Worm (Caenorhabditis elegans) whole organism, early embryonic: ENCODE results near the gene Y54G2A.73.

Source experiments
- B0310.2 ChIP-seq: sonication (generic microtip); optimal IDR thresholded peaks from 2 replicates; lab custom pipeline; 2016; ENCODE audit warnings: mild to moderate bottlenecking, missing genetic modification characterization, missing compliant biosample characterization
- F13C5.2 ChIP-seq: sonication (generic microtip); optimal IDR thresholded peaks from 2 replicates; lab custom pipeline; 2017; ENCODE audit warnings: mild to moderate bottlenecking, missing genetic modification characterization, inconsistent platforms, missing compliant biosample characterization
- aly-1 ChIP-seq: sonication (generic microtip); optimal IDR thresholded peaks from 2 replicates; lab custom pipeline; 2016; ENCODE audit warnings: missing genetic modification characterization, missing compliant biosample characterization
- ama-1 ChIP-seq: fragments of 150-350 bp; optimal IDR thresholded peaks from 2 replicates; lab custom pipeline; 2014
- ceh-13 ChIP-seq: fragments of 200-800 bp; sonication (Bioruptor generic); optimal IDR thresholded peaks from 2 replicates; lab custom pipeline; 2018; ENCODE audit warnings: mild to moderate bottlenecking, missing genetic modification characterization, missing compliant biosample characterization
- ceh-36 ChIP-seq: sonication (generic microtip); optimal IDR thresholded peaks from 2 replicates; lab custom pipeline; 2016; ENCODE audit warnings: missing genetic modification characterization, inconsistent platforms, missing compliant biosample characterization
- ets-7 ChIP-seq: sonication (generic microtip); optimal IDR thresholded peaks from 2 replicates; lab custom pipeline; 2016; ENCODE audit warnings: missing genotype, missing genetic modification characterization, missing compliant biosample characterization
- flt-1 ChIP-seq: fragments of 200-800 bp; sonication (Bioruptor generic); IDR thresholded peaks from 2 replicates; pipeline ENCODE4 v1.3.6; 2022; ENCODE audit warnings: missing genetic modification characterization, missing compliant biosample characterization
- hmbx-1 ChIP-seq: sonication (generic microtip); optimal IDR thresholded peaks from 2 replicates; lab custom pipeline; 2016; ENCODE audit warnings: mild to moderate bottlenecking, missing genetic modification characterization, missing compliant biosample characterization
- hmg-4 ChIP-seq: fragments of 200-800 bp; sonication (Bioruptor generic); optimal IDR thresholded peaks from 2 replicates; lab custom pipeline; 2018; ENCODE audit warnings: mild to moderate bottlenecking, missing genetic modification characterization, missing compliant biosample characterization
- hnd-1 ChIP-seq: sonication (generic microtip); optimal IDR thresholded peaks from 2 replicates; lab custom pipeline; 2016; ENCODE audit warnings: missing genetic modification characterization, missing compliant biosample characterization
- pes-1 ChIP-seq: fragments of 200-800 bp; sonication (Bioruptor generic); IDR thresholded peaks from 2 replicates; pipeline ENCODE4 v1.3.6; 2022; ENCODE audit warnings: missing genetic modification reagents, missing genetic modification characterization, missing compliant biosample characterization
- scrt-1 ChIP-seq: fragments of 200-800 bp; sonication (Bioruptor generic); IDR thresholded peaks from 2 replicates; pipeline ENCODE4 v1.3.6; 2022; ENCODE audit warnings: missing genetic modification characterization, missing compliant biosample characterization
- sea-1 ChIP-seq: fragments of 200-800 bp; sonication (Bioruptor generic); conservative IDR thresholded peaks from 2 replicates; pipeline ENCODE4 v1.3.6; 2022; ENCODE audit warnings: missing genetic modification characterization, missing compliant biosample characterization
- tbx-11 ChIP-seq: fragments of 200-800 bp; sonication (Bioruptor generic); IDR thresholded peaks from 2 replicates; pipeline ENCODE4 v1.3.6; 2022; ENCODE audit warnings: missing genetic modification characterization, missing compliant biosample characterization
- tbx-37 ChIP-seq: fragments of 200-800 bp; sonication (Bioruptor generic); conservative IDR thresholded peaks from 2 replicates; pipeline ENCODE4 v1.3.6; 2022; ENCODE audit warnings: missing genetic modification reagents, missing genetic modification characterization, missing compliant biosample characterization
- tra-4 ChIP-seq: sonication (generic microtip); optimal IDR thresholded peaks from 2 replicates; lab custom pipeline; 2017; ENCODE audit warnings: missing genetic modification characterization, missing compliant biosample characterization

Gene Y54G2A.73

ce11 chrIV:3008828-3009227 lies at the start of gene Y54G2A.73:
Gene Y54G2A.73, minus strand, starts transcription at chrIV:3008892.
- TF ChIP-seq F13C5.2 (tag; lab: Kevin White, UChicago) (no peak), ama-1 (lab: Kevin White, UChicago) (no peak), hmbx-1 (tag; lab: Kevin White, UChicago) (no peak), flt-1 (no peak), pes-1 (GFP tag; lab: Robert Waterston, UW) (no peak), ceh-13 (GFP tag; lab: Kevin White, UChicago) (no peak), tbx-37 (GFP tag; lab: Robert Waterston, UW) (no peak), ets-7 (no peak), aly-1 (tag; lab: Kevin White, UChicago) (no peak), tbx-11 (no peak), scrt-1 (GFP tag; lab: Robert Waterston, UW) (no peak)

DNA sequence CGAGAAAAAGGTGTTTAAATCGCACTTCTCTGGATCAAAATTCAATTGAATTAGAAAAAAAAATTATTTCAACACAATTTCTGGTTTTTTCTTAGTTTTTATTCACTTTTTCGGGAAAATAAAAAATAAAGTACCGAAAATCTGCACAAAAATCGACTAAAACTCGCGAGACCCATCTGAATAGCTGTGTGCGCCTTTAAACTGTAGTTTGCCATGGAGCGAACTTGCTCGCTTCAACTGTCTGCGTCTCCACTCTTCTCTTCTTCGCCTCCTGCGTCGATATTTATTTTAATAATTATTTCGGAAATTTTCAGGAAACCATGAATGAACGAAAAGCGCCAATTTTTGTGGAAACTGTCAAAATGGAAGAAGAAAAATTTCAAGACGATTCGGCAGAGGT lies 47.2 kb upstream of the Y54G2A.73 start:
- TF ChIP-seq tbx-11 (no peak), pes-1 (GFP tag; lab: Robert Waterston, UW) (no peak), hnd-1 (tag; lab: Kevin White, UChicago) (no peak), ceh-13 (GFP tag; lab: Kevin White, UChicago) (no peak), tbx-37 (GFP tag; lab: Robert Waterston, UW) (no peak), flt-1 (no peak), hmg-4 (no peak), sea-1 (GFP tag; lab: Robert Waterston, UW) (no peak), F13C5.2 (tag; lab: Kevin White, UChicago) (no peak), aly-1 (tag; lab: Kevin White, UChicago) (no peak), B0310.2 (no peak), hmbx-1 (tag; lab: Kevin White, UChicago) (no peak), ceh-36 (tag; lab: Kevin White, UChicago) (no peak), scrt-1 (GFP tag; lab: Robert Waterston, UW) (no peak), ama-1 (lab: Kevin White, UChicago) (no peak)

DNA sequence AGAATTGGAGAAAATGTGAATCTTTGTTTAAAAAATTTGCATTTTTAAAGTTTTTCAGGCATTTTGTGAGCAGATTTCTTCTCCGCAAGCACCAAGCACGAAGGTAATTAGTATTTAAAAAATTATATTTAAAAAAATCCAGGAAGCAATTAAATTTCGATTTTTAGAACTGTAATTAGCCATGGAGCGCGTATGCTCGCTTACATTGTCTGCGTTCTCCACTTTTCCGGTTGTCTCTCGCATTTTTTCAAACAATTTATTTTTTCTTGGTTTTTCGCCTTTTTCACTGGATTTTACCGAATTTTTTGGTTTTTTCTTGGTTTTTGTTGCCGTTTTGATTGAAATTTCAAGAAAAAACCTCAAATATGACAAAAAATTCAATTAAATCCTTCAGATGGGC lies 46.6 kb upstream of the Y54G2A.73 start:
- TF ChIP-seq B0310.2 (no peak), ceh-13 (GFP tag; lab: Kevin White, UChicago) (no peak), tra-4 (no peak), aly-1 (tag; lab: Kevin White, UChicago) (no peak), sea-1 (GFP tag; lab: Robert Waterston, UW) (no peak), pes-1 (GFP tag; lab: Robert Waterston, UW) (no peak), ceh-36 (tag; lab: Kevin White, UChicago) (no peak), hmbx-1 (tag; lab: Kevin White, UChicago) (no peak), tbx-37 (GFP tag; lab: Robert Waterston, UW) (no peak)

- TF ChIP-seq ceh-13 (GFP tag; lab: Kevin White, UChicago): no peak
- TF ChIP-seq pes-1 (GFP tag; lab: Robert Waterston, UW): no peak
- no peak for TF ChIP-seq tra-4
- TF ChIP-seq ama-1 (lab: Kevin White, UChicago): no peak
- no peak for TF ChIP-seq hnd-1 (tag; lab: Kevin White, UChicago)
- no peak for TF ChIP-seq tbx-37 (GFP tag; lab: Robert Waterston, UW)
- TF ChIP-seq ceh-36 (tag; lab: Kevin White, UChicago): no peak
- no peak for TF ChIP-seq F13C5.2 (tag; lab: Kevin White, UChicago)
- TF ChIP-seq ets-7: no peak
- no peak for TF ChIP-seq flt-1
- no peak for TF ChIP-seq hmbx-1 (tag; lab: Kevin White, UChicago)
- TF ChIP-seq sea-1 (GFP tag; lab: Robert Waterston, UW): no peak
- TF ChIP-seq scrt-1 (GFP tag; lab: Robert Waterston, UW): no peak
These were observed 44.7 kb upstream of the Y54G2A.73 start, which contains the start of gene ivph-3 for ce11 chrIV:3053428-3053827. Gene ivph-3, plus strand, starts transcription at chrIV:3053728.

DNA sequence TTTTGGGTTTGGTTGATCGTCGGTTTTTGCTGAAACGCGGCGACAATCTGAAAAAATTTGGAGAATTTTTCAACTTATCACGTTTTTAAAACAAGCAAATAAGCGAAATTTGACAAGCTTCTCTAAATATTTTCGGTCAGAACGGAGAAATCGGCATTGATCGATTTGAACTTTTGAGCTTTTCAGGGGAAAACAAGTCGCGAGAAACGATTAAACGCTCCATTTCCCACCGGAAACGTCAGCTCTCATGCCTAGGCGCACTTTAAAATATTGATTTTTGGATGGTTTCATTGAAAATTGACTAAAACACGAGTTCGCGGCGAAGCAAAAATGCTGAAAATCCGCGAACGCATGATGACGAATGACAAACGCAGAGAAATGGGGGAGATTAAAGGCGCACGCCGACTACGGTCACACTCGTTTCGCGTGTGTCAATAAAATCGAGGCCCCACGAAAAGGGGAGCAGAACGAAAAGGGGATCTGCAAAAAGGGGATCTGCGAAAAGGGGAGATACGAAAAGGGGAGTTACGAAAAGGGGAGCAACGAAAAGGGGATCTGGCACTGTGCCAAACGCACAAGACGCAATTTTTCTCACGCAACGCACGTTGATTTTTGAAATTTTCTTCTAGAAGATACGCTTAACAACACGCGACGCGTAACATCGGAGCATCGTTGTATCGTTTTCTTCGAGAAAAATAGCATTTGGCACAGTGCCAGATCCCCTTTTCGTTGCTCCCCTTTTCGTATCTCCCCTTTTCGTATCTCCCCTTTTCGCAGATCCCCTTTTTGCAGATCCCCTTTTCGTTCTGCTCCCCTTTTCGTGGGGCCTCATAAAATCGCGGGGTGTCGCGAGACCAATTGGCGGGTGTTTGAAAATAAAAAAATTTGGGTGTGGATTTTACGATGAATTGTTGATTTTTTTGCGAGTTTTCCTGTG lies 41.6 kb upstream of the Y54G2A.73 start, which contains the start of gene eel-1:
Gene eel-1, minus strand, starts transcription at position 51 of the 937 bp plus-strand sequence.
- TF ChIP-seq tbx-11 (peak; percentile 89), sea-1 (GFP tag; lab: Robert Waterston, UW) (peak; percentile 90), B0310.2 (peak; percentile 59), F13C5.2 (tag; lab: Kevin White, UChicago) (peak; percentile 38), tbx-37 (GFP tag; lab: Robert Waterston, UW) (peak; percentile 93), hmg-4 (peak; percentile 84), flt-1 (peak; percentile 80), ceh-13 (GFP tag; lab: Kevin White, UChicago) (peak; percentile 43), scrt-1 (GFP tag; lab: Robert Waterston, UW) (peak; percentile 86), ets-7 (peak; percentile 92), tra-4 (peak; percentile 55), hnd-1 (tag; lab: Kevin White, UChicago) (peak; percentile 71), ceh-36 (tag; lab: Kevin White, UChicago) (peak; percentile 42), pes-1 (GFP tag; lab: Robert Waterston, UW) (peak; percentile 92), aly-1 (tag; lab: Kevin White, UChicago) (peak; percentile 70)

DNA sequence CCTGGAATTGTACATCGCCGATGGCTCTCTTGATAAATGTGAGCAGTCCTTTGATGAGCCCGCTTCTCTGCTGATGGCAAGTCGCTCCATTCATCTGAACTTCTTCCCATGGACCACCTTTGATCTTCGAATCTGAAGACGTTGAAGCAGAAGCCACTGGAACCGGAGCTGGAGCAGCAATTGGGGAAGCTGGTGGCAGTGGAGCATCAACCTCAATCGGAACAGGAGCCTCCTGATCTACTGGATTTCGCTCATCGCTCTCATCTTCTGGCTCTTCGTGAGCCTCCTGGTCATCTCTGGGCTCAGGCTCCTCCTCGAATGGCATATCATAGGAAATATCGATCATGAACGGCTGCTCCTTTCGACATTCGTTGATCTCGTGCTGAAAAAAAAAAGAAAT lies 38.2 kb upstream of the Y54G2A.73 start:
- TF ChIP-seq hnd-1 (tag; lab: Kevin White, UChicago) (no peak), aly-1 (tag; lab: Kevin White, UChicago) (no peak), scrt-1 (GFP tag; lab: Robert Waterston, UW) (no peak), F13C5.2 (tag; lab: Kevin White, UChicago) (no peak)

DNA sequence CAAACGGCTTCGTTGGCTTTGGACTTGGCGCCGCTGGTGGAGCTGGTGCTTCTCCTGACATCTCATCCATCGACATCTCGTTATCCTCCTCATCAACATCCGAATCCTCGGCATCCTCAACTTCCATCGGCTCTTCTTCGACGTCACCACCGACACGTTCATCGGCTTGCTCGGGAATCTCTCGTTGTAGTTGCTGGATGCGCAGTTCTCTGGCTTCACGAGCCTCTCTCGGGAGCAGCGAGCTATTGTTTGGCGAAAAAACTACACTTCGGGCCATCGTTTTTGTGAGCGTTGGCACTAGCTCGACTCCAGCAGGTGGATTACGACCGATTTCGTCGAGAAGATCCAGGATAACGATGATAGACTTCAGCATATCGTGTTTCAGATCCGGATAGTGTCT lies 37.3 kb upstream of the Y54G2A.73 start:
- TF ChIP-seq hmbx-1 (tag; lab: Kevin White, UChicago) (no peak), pes-1 (GFP tag; lab: Robert Waterston, UW) (no peak), tra-4 (no peak), flt-1 (no peak), B0310.2 (no peak), sea-1 (GFP tag; lab: Robert Waterston, UW) (no peak), scrt-1 (GFP tag; lab: Robert Waterston, UW) (no peak), ets-7 (no peak), hmg-4 (no peak), tbx-11 (no peak), ceh-13 (GFP tag; lab: Kevin White, UChicago) (no peak)
